Fruit fly (Drosophila melanogaster) whole organism, wandering third instar larva: Measurements from ENCODE around the gene para.

ENCODE experiments used
- Abd-B ChIP-seq: fragments of >200 bp; optimal IDR thresholded peaks from 2 replicates; lab custom pipeline; 2017; ENCODE audit warnings: missing biosample characterization, missing genetic modification characterization
- CG32264 ChIP-seq: fragments of 200-800 bp; sonication (Bioruptor generic); optimal IDR thresholded peaks from 2 replicates; lab custom pipeline; 2016; ENCODE audit warnings: missing biosample characterization, missing genetic modification characterization
- CG9705 ChIP-seq: fragments of 200-800 bp; sonication (Bioruptor generic); optimal IDR thresholded peaks from 2 replicates; lab custom pipeline; 2018; ENCODE audit warnings: missing biosample characterization, mild to moderate bottlenecking, missing genetic modification characterization
- CrebA ChIP-seq: fragments of 200-800 bp; sonication (Bioruptor generic); optimal IDR thresholded peaks from 2 replicates; lab custom pipeline; 2016; ENCODE audit warnings: missing biosample characterization, mild to moderate bottlenecking, missing genetic modification characterization, borderline replicate concordance
- Dfd ChIP-seq: fragments of >200 bp; optimal IDR thresholded peaks from 2 replicates; lab custom pipeline; 2017; ENCODE audit warnings: missing biosample characterization, missing genetic modification characterization
- Dif ChIP-seq: fragments of 200-275, 200-300 bp; sonication (Bioruptor generic); optimal IDR thresholded peaks from 2 replicates; lab custom pipeline; 2018; ENCODE audit warnings: missing biosample characterization, missing genetic modification characterization; ENCODE audit not compliant: partially characterized antibody
- HLH106 ChIP-seq: fragments of 200-800 bp; optimal IDR thresholded peaks from 3 replicates; lab custom pipeline; 2019; ENCODE audit warnings: missing biosample characterization, mild to moderate bottlenecking, missing genetic modification characterization, moderate library complexity
- Hnf4 ChIP-seq: fragments of 200-800 bp; sonication (Bioruptor generic); optimal IDR thresholded peaks from 2 replicates; lab custom pipeline; 2016; ENCODE audit warnings: missing biosample characterization, mild to moderate bottlenecking, missing genetic modification characterization
- Hr78 ChIP-seq: fragments of >200 bp; optimal IDR thresholded peaks from 2 replicates; lab custom pipeline; 2017; ENCODE audit warnings: missing biosample characterization, missing genetic modification characterization
- Hr83 ChIP-seq: fragments of 200-300 bp; sonication (Bioruptor generic); optimal IDR thresholded peaks from 2 replicates; lab custom pipeline; 2016; ENCODE audit warnings: missing biosample characterization, mild to moderate bottlenecking, missing genetic modification characterization, moderate library complexity; ENCODE audit not compliant: poor library complexity, severe bottlenecking
- Jra ChIP-seq: sonication (Bioruptor generic); optimal IDR thresholded peaks from 2 replicates; lab custom pipeline; 2016; ENCODE audit warnings: missing biosample characterization, missing genetic modification characterization
- Mio ChIP-seq: sonication (Bioruptor generic); optimal IDR thresholded peaks from 2 replicates; lab custom pipeline; 2016; ENCODE audit warnings: missing biosample characterization, missing genetic modification characterization
- Myc ChIP-seq: fragments of >200 bp; optimal IDR thresholded peaks from 2 replicates; lab custom pipeline; 2017
- N ChIP-seq: fragments of >200 bp; optimal IDR thresholded peaks from 2 replicates; lab custom pipeline; 2018; ENCODE audit warnings: missing biosample characterization, missing external identifiers, missing genetic modification characterization
- OdsH ChIP-seq: fragments of 200-800 bp; sonication (Bioruptor generic); optimal IDR thresholded peaks from 2 replicates; lab custom pipeline; 2016; ENCODE audit warnings: missing biosample characterization, mild to moderate bottlenecking, missing genetic modification characterization
- Rel ChIP-seq, 2 experiments: fragments of 200-800 bp; sonication (Bioruptor generic) in 1 of 2; optimal IDR thresholded peaks; 2 replicates in 1 of 2; 3 replicates in 1 of 2; lab custom pipeline; 2016 to 2019; ENCODE audit warnings: mild to moderate bottlenecking in 2 of 2, missing biosample characterization in 2 of 2, missing genetic modification characterization in 2 of 2, moderate library complexity in 1 of 2
- Sp1 ChIP-seq: fragments of 200-800 bp; sonication (Bioruptor generic); optimal IDR thresholded peaks from 3 replicates; lab custom pipeline; 2019; ENCODE audit warnings: missing biosample characterization, mild to moderate bottlenecking, missing genetic modification characterization, moderate library complexity
- br ChIP-seq: fragments of 200-800 bp; sonication (Bioruptor generic); optimal IDR thresholded peaks from 2 replicates; lab custom pipeline; 2016; ENCODE audit warnings: missing biosample characterization, missing genetic modification characterization
- brk ChIP-seq: fragments of 200-800 bp; sonication (Bioruptor generic); optimal IDR thresholded peaks from 2 replicates; lab custom pipeline; 2016; ENCODE audit warnings: missing biosample characterization, mild to moderate bottlenecking, missing genetic modification characterization
- dl ChIP-seq, 2 experiments: fragments of 175-275, 200-275 bp in 1 of 2; fragments of 200-275 bp in 1 of 2; sonication (Bioruptor generic); optimal IDR thresholded peaks; lab custom pipeline; 2018; ENCODE audit warnings: mild to moderate bottlenecking in 2 of 2, missing biosample characterization in 2 of 2, missing genetic modification characterization in 2 of 2, moderate library complexity in 2 of 2; ENCODE audit not compliant: partially characterized antibody in 2 of 2, insufficient read depth in 1 of 2
- dmrt93B ChIP-seq: fragments of 200-800 bp; sonication (Bioruptor generic); optimal IDR thresholded peaks from 2 replicates; lab custom pipeline; 2018; ENCODE audit warnings: missing biosample characterization, mild to moderate bottlenecking, missing genetic modification characterization
- dsf ChIP-seq: sonication (Bioruptor generic); optimal IDR thresholded peaks from 2 replicates; lab custom pipeline; 2016; ENCODE audit warnings: missing biosample characterization, missing genetic modification characterization, borderline replicate concordance
- ey ChIP-seq: fragments of 200-800 bp; sonication (Bioruptor generic); optimal IDR thresholded peaks from 2 replicates; lab custom pipeline; 2016; ENCODE audit warnings: missing biosample characterization, missing genetic modification characterization
- foxo ChIP-seq, 2 experiments: fragments of 200-800 bp; sonication (Bioruptor generic); optimal IDR thresholded peaks; 2 replicates in 1 of 2; 3 replicates in 1 of 2; lab custom pipeline; 2016 to 2017; ENCODE audit warnings: missing biosample characterization in 2 of 2, missing genetic modification characterization in 2 of 2
- fru ChIP-seq: fragments of 200-800 bp; sonication (Bioruptor generic); optimal IDR thresholded peaks from 3 replicates; lab custom pipeline; 2016; ENCODE audit warnings: missing biosample characterization, mild to moderate bottlenecking, missing genetic modification characterization
- h ChIP-seq: fragments of 200-800 bp; sonication (Bioruptor generic); optimal IDR thresholded peaks from 3 replicates; lab custom pipeline; 2016; ENCODE audit warnings: missing biosample characterization, mild to moderate bottlenecking, missing genetic modification characterization
- jim ChIP-seq: fragments of 175-275, 200-325 bp; sonication (Bioruptor generic); optimal IDR thresholded peaks from 2 replicates; lab custom pipeline; 2016; ENCODE audit warnings: missing biosample characterization, mild to moderate bottlenecking, missing genetic modification characterization
- lola ChIP-seq: fragments of >200 bp; optimal IDR thresholded peaks from 2 replicates; lab custom pipeline; 2017; ENCODE audit warnings: missing biosample characterization, missing genetic modification characterization
- pan ChIP-seq: fragments of >200 bp; optimal IDR thresholded peaks from 2 replicates; lab custom pipeline; 2017
- psq ChIP-seq: fragments of 200-800 bp; sonication (Bioruptor generic); optimal IDR thresholded peaks from 3 replicates; lab custom pipeline; 2017; ENCODE audit warnings: missing biosample characterization, mild to moderate bottlenecking, missing genetic modification characterization, moderate library complexity
- rgr ChIP-seq: fragments of 200-800 bp; sonication (Bioruptor generic); optimal IDR thresholded peaks from 3 replicates; lab custom pipeline; 2016; ENCODE audit warnings: missing biosample characterization, mild to moderate bottlenecking, missing genetic modification characterization
- sage ChIP-seq: fragments of 200-800 bp; sonication (Bioruptor generic); optimal IDR thresholded peaks from 2 replicates; lab custom pipeline; 2016; ENCODE audit warnings: missing biosample characterization, mild to moderate bottlenecking, missing genetic modification characterization
- sv ChIP-seq: fragments of 200-800 bp; sonication (Bioruptor generic); optimal IDR thresholded peaks from 3 replicates; lab custom pipeline; 2016; ENCODE audit warnings: missing biosample characterization, missing genetic modification characterization
- usp ChIP-seq: fragments of >200 bp; optimal IDR thresholded peaks from 2 replicates; lab custom pipeline; 2017; ENCODE audit warnings: missing biosample characterization, missing genetic modification characterization
- woc ChIP-seq: sonication (Bioruptor generic); optimal IDR thresholded peaks from 2 replicates; lab custom pipeline; 2016; ENCODE audit warnings: missing biosample characterization, mild to moderate bottlenecking, missing genetic modification characterization

para gene

DNA sequence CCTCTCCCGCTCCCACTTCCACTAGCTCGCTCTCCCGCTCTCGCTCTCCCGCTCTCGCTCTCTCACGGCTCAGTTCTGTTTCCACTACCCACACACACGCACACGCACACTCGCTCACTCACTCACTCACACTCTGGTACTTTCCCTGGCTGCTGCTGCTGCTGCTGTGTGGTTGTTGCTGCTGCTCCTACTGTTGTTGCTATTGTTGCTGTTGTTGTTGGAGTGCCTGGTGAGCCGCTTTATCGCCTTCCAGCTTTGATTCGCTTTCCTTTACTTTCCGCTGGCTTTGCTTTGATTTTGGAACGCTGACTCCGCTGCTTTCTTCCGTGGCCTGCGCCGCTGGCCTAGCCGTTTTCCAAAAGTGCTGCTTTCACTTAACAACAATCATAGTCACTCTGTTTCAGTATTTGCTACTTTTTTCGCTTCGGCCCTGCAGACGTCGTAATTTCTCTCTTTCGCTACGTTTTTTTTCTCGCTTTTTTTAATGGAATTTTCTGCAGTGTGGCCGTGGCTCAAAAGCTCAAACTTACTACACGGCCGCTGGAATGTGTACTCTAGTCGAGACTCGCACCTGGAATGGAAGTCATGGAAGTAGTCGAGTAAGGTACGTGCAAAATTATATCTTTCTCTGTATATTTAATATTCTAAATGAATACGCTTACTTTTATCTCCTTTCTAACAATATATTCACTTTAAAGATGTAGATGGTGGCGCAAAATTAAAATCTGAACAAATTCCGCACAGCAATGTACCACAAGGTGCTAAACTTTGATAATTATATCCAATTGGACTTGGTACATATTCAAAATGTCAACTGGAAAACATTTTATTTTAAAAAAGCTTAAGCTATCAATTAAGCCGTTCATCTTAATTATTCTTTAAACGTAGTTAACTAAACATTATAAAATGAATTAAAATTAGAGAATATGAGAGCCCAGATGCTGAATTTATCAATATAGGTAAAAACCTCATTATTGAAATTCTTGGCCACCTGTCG lies 26.9 kb upstream of the para start, which contains the start of gene Pp2B-14D:
Gene Pp2B-14D (minus strand): TSS at position 503 of the 997 bp plus-strand sequence.
- no peak for TF ChIP-seq brk
- peak; percentile 43 for TF ChIP-seq Myc (lab: Kevin White, UChicago)
- no peak for TF ChIP-seq usp
- peak; percentile 15 for TF ChIP-seq Hr83 (GFP tag; lab: Kevin White, UChicago)
- TF ChIP-seq HLH106 (tag; lab: Kevin White, UChicago): peak; percentile 1
- peak; percentile 72 for TF ChIP-seq Dfd (GFP tag; lab: Kevin White, UChicago)
- peak; percentile 9 for TF ChIP-seq Hr78
- TF ChIP-seq ey (GFP tag; lab: Kevin White, UChicago): no peak
- no peak for TF ChIP-seq Rel (GFP tag; optimal IDR thresholded peaks at IDR 0.05; lab: Kevin White, UChicago)
- TF ChIP-seq Rel (tag; optimal IDR thresholded peaks at IDR 0.05; lab: Kevin White, UChicago): peak; percentile 97
- TF ChIP-seq Hnf4: no peak
- TF ChIP-seq br (GFP tag; lab: Kevin White, UChicago): no peak
- TF ChIP-seq Mio (GFP tag; lab: Kevin White, UChicago): no peak
- peak; percentile 86 for TF ChIP-seq Dif (GFP tag; lab: Kevin White, UChicago)
- no peak for TF ChIP-seq Jra
- TF ChIP-seq CG32264 (GFP tag; lab: Kevin White, UChicago): no peak
- TF ChIP-seq foxo (GFP tag; optimal IDR thresholded peaks at IDR 0.05; lab: Kevin White, UChicago): no peak
- no peak for TF ChIP-seq sage (GFP tag; lab: Kevin White, UChicago)
- TF ChIP-seq Sp1 (GFP tag; lab: Kevin White, UChicago): peak; percentile 43
- TF ChIP-seq sv (GFP tag; lab: Kevin White, UChicago): no peak
- TF ChIP-seq CG9705 (GFP tag; lab: Kevin White, UChicago): no peak
- peak in 1 of 2 experiments; percentile 79 for TF ChIP-seq dl (GFP tag; optimal IDR thresholded peaks at IDR 0.05; lab: Kevin White, UChicago; ENCODE audit: insufficient read depth in 1 of 2, partially characterized antibody in 2 of 2)
- TF ChIP-seq h (GFP tag; lab: Kevin White, UChicago): no peak
- TF ChIP-seq N (GFP tag; lab: Kevin White, UChicago): peak; percentile 77
- TF ChIP-seq dmrt93B: no peak
- no peak for TF ChIP-seq psq (GFP tag; lab: Kevin White, UChicago)

DNA sequence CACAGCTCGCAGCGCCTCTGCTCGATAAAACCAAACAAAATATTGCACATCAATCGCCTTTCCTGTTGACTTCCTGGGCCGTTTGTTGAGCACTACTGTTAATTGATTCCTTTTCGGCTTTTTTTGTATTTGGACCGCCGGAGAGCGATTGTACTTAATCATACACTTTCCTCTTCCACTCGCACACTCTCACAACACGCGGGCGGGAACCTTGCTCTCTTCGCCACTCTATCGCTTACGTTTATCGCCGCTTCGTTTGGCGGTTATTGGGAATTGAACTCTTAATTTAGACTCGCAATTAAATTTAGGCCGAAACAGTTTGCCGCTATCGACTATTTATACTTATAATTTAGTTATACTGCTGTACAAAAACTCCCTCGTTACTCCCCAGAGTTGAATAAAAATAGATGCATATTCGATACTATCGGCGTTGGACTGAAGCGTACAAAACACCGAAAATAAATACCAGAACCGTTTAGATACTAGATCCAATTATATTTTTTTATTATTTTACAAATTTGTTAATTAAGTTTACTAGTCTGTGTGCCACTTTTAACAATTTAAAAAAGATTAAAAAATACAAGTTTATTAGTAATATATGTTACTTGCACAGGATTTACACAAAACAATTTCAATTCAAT lies 20.8 kb upstream of the para start, which contains the start of gene Arp2:
Gene Arp2 (minus strand): TSS at position 427 of the 641 bp plus-strand sequence.
- no peak for TF ChIP-seq Rel (GFP tag; optimal IDR thresholded peaks at IDR 0.05; lab: Kevin White, UChicago)
- TF ChIP-seq Rel (tag; optimal IDR thresholded peaks at IDR 0.05; lab: Kevin White, UChicago): peak; percentile 51
- no peak for TF ChIP-seq lola (GFP tag; lab: Kevin White, UChicago)
- TF ChIP-seq Dfd (GFP tag; lab: Kevin White, UChicago): no peak

DNA sequence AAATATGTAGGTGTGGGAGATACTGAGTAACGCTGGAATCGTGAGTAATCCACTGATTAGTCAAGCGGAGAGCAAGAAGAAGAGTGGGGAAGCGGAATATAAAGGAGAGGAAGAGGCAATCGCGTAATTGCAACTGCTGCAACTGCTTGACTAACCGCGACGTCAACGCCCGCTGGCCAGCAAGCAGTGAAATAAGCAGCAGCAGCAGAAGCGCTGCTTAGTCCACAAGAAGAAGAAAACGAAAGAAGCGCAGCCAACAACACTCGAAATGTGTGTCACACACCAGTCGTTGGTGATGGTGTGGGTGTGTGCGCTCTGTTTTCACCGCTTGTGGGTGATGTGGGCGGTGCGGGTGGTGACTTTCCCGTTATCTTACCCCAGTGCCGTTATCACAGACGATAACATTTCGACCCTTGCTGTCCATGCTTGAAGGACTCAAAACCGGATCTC lies 20.1 kb upstream of the para start:
- TF ChIP-seq Abd-B (GFP tag; lab: Kevin White, UChicago): peak; percentile 15
- peak; percentile 78 for TF ChIP-seq Jra
- no peak for TF ChIP-seq ey (GFP tag; lab: Kevin White, UChicago)
- TF ChIP-seq foxo (GFP tag; optimal IDR thresholded peaks at IDR 0.05; lab: Kevin White, UChicago): no peak
- TF ChIP-seq Rel (GFP tag; optimal IDR thresholded peaks at IDR 0.05; lab: Kevin White, UChicago): no peak
- peak; percentile 28 for TF ChIP-seq Rel (tag; optimal IDR thresholded peaks at IDR 0.05; lab: Kevin White, UChicago)
- peak; percentile 59 for TF ChIP-seq N (GFP tag; lab: Kevin White, UChicago)
- TF ChIP-seq woc (GFP tag; lab: Kevin White, UChicago): no peak
- TF ChIP-seq Dfd (GFP tag; lab: Kevin White, UChicago): no peak
- no peak for TF ChIP-seq lola (GFP tag; lab: Kevin White, UChicago)
- no peak for TF ChIP-seq dl (GFP tag; optimal IDR thresholded peaks at IDR 0.05; lab: Kevin White, UChicago; ENCODE audit: insufficient read depth in 1 of 2, partially characterized antibody in 2 of 2)
- peak; percentile 83 for TF ChIP-seq psq (GFP tag; lab: Kevin White, UChicago)

DNA sequence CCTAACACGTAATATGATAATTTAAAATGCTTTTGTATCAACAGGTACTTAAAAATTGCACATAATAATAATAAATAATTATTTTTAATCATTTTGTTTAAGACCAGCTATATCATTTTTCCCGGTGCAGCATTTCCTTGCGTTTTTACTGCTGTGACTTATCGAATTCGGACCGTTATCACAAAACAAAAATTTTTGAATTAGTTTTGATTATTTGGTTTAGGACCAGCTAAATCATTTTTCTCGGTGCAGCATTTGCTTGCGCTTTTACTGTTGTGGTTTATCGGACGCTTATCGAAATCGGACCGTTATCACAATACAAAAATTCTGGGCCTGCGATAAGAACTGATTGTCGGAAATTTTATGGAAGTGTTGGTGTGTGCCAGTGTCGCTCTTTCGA lies 19.7 kb upstream of the para start:
- TF ChIP-seq sage (GFP tag; lab: Kevin White, UChicago) (peak; percentile 77), N (GFP tag; lab: Kevin White, UChicago) (no peak), dl (GFP tag; optimal IDR thresholded peaks at IDR 0.05; lab: Kevin White, UChicago; ENCODE audit: insufficient read depth in 1 of 2, partially characterized antibody in 2 of 2) (no peak), pan (lab: Kevin White, UChicago) (no peak), Jra (no peak), Rel (GFP tag; optimal IDR thresholded peaks at IDR 0.05; lab: Kevin White, UChicago) (peak; percentile 12), Rel (tag; optimal IDR thresholded peaks at IDR 0.05; lab: Kevin White, UChicago) (no peak), brk (peak; percentile 56), CG32264 (GFP tag; lab: Kevin White, UChicago) (peak; percentile 4), psq (GFP tag; lab: Kevin White, UChicago) (no peak), ey (GFP tag; lab: Kevin White, UChicago) (peak; percentile 68), OdsH (peak; percentile 67), Dif (GFP tag; lab: Kevin White, UChicago) (no peak), lola (GFP tag; lab: Kevin White, UChicago) (no peak), Hr78 (no peak), sv (GFP tag; lab: Kevin White, UChicago) (peak; percentile 78), dsf (GFP tag; lab: Kevin White, UChicago) (no peak), CrebA (no peak), Dfd (GFP tag; lab: Kevin White, UChicago) (no peak), jim (no peak), HLH106 (tag; lab: Kevin White, UChicago) (peak; percentile 75), rgr (GFP tag; lab: Kevin White, UChicago) (peak; percentile 83), fru (peak; percentile 61), Sp1 (GFP tag; lab: Kevin White, UChicago) (peak; percentile 79)
